Worm (Caenorhabditis elegans): ENCODE data around the gene D1054.9.

The D1054.9 gene

ce11 chrV:10807862-10808327 is 17.0 kb upstream of the D1054.9 start, which contains the start of gene plrg-1 (continued):
- no peak for TF ChIP-seq fos-1 (tag; optimal IDR thresholded peaks at IDR 0.05)
- peak; percentile 66 for TF ChIP-seq skn-1 (tag; optimal IDR thresholded peaks at IDR 0.05)
- TF ChIP-seq nhr-23 (tag; optimal IDR thresholded peaks at IDR 0.05), result peak; percentile 94
- TF ChIP-seq elt-1 (tag; optimal IDR thresholded peaks at IDR 0.05), result peak; percentile 52
- TF ChIP-seq mml-1 (tag; optimal IDR thresholded peaks at IDR 0.05), result no peak
- TF ChIP-seq mdl-1 (tag; optimal IDR thresholded peaks at IDR 0.05), result peak; percentile 6
- no peak for TF ChIP-seq fkh-2 (tag; optimal IDR thresholded peaks at IDR 0.05)
- TF ChIP-seq ZK546.5 (tag; optimal IDR thresholded peaks at IDR 0.05), result no peak
- peak; percentile 93 for TF ChIP-seq hmg-11 (tag; optimal IDR thresholded peaks at IDR 0.05)
- TF ChIP-seq pqm-1 (tag; optimal IDR thresholded peaks at IDR 0.05), result peak; percentile 47
- TF ChIP-seq egl-5 (tag; optimal IDR thresholded peaks at IDR 0.05), result peak; percentile 92
- TF ChIP-seq ceh-9 (tag; optimal IDR thresholded peaks at IDR 0.05), result no peak
- peak; percentile 71 for TF ChIP-seq jun-1 (tag; optimal IDR thresholded peaks at IDR 0.05)
- no peak for TF ChIP-seq ama-1 (optimal IDR thresholded peaks at IDR 0.05)
- peak; percentile 72 for TF ChIP-seq ceh-82 (tag; optimal IDR thresholded peaks at IDR 0.05)
- TF ChIP-seq nfya-1 (tag; optimal IDR thresholded peaks at IDR 0.05; ENCODE audit: insufficient read depth), result peak; percentile 85
- peak; percentile 92 for TF ChIP-seq lin-15B (tag; optimal IDR thresholded peaks at IDR 0.05)
- peak; percentile 66 for TF ChIP-seq unc-62 (GFP tag; optimal IDR thresholded peaks at IDR 0.05)
- peak; percentile 41 for TF ChIP-seq egl-27 (tag; optimal IDR thresholded peaks at IDR 0.05)
- no peak for TF ChIP-seq aly-2 (tag; optimal IDR thresholded peaks at IDR 0.05)
- peak; percentile 36 for TF ChIP-seq nhr-67 (tag; optimal IDR thresholded peaks at IDR 0.05)
- no peak for TF ChIP-seq nhr-11 (tag; optimal IDR thresholded peaks at IDR 0.05)
- no peak for TF ChIP-seq ztf-4 (tag; optimal IDR thresholded peaks at IDR 0.05)

ce11 chrV:10805934-10806333 is 15.1 kb upstream of the D1054.9 start, which contains the start of gene prp-38:
prp-38 (minus strand) TSS chrV:10806034.
- TF ChIP-seq elt-1 (tag; optimal IDR thresholded peaks at IDR 0.05) (no peak), ama-1 (optimal IDR thresholded peaks at IDR 0.05) (no peak)

ce11 chrV:10804374-10804773 is 13.5 kb upstream of the D1054.9 start, which contains the start of gene secs-1:
secs-1 (minus strand) TSS chrV:10804474.
- TF ChIP-seq pha-4 (tag; optimal IDR thresholded peaks at IDR 0.05) (no peak), ztf-11 (tag; optimal IDR thresholded peaks at IDR 0.05) (no peak), nhr-11 (tag; optimal IDR thresholded peaks at IDR 0.05) (no peak), lin-39 (tag; optimal IDR thresholded peaks at IDR 0.05) (no peak), egl-5 (tag; optimal IDR thresholded peaks at IDR 0.05) (no peak), R02D3.7 (tag; optimal IDR thresholded peaks at IDR 0.05) (no peak), nhr-23 (tag; optimal IDR thresholded peaks at IDR 0.05) (no peak), nhr-67 (tag; optimal IDR thresholded peaks at IDR 0.05) (no peak), ama-1 (optimal IDR thresholded peaks at IDR 0.05) (no peak), tbx-2 (tag; optimal IDR thresholded peaks at IDR 0.05) (no peak), ceh-9 (tag; optimal IDR thresholded peaks at IDR 0.05) (no peak), nhr-76 (tag; optimal IDR thresholded peaks at IDR 0.05) (no peak), eor-1 (tag; optimal IDR thresholded peaks at IDR 0.05) (no peak), ceh-16 (tag; optimal IDR thresholded peaks at IDR 0.05) (no peak), nhr-28 (tag; optimal IDR thresholded peaks at IDR 0.05) (no peak), ZK546.5 (tag; optimal IDR thresholded peaks at IDR 0.05) (no peak), snpc-4 (tag; optimal IDR thresholded peaks at IDR 0.05) (no peak), aly-2 (tag; optimal IDR thresholded peaks at IDR 0.05) (no peak)

ce11 chrV:10802060-10802459 is 11.2 kb upstream of the D1054.9 start:
- peak; percentile 99 for TF ChIP-seq pqm-1 (tag; optimal IDR thresholded peaks at IDR 0.05)
- no peak for TF ChIP-seq nhr-77 (tag; optimal IDR thresholded peaks at IDR 0.05)
- TF ChIP-seq pha-4 (tag; optimal IDR thresholded peaks at IDR 0.05), result peak; percentile 62
- TF ChIP-seq elt-2 (tag; optimal IDR thresholded peaks at IDR 0.05), result peak; percentile 98
- peak; percentile 52 for TF ChIP-seq jun-1 (tag; optimal IDR thresholded peaks at IDR 0.05)
- TF ChIP-seq ama-1 (optimal IDR thresholded peaks at IDR 0.05), result no peak

ce11 chrV:10801154-10801553 is 10.3 kb upstream of the D1054.9 start, which contains the start of gene D1054.18:
D1054.18 (minus strand) TSS chrV:10801198.
- TF ChIP-seq elt-2 (tag; optimal IDR thresholded peaks at IDR 0.05) (peak; percentile 97), fkh-10 (GFP tag; optimal IDR thresholded peaks at IDR 0.05) (no peak), nhr-11 (tag; optimal IDR thresholded peaks at IDR 0.05) (no peak), pqm-1 (tag; optimal IDR thresholded peaks at IDR 0.05) (peak; percentile 90), pha-4 (tag; optimal IDR thresholded peaks at IDR 0.05) (peak; percentile 57), jun-1 (tag; optimal IDR thresholded peaks at IDR 0.05) (peak; percentile 32)
